Fruit fly (Drosophila melanogaster) whole organism, embryonic: ENCODE data around the gene CG17744.

ENCODE experiments used
- Abd-B ChIP-seq: fragments of 200-800 bp; sonication (Bioruptor generic); optimal IDR thresholded peaks from 2 replicates; lab custom pipeline; 2018; ENCODE audit warnings: missing biosample characterization, mild to moderate bottlenecking, missing genetic modification characterization, moderate library complexity
- Aef1 ChIP-seq: fragments of 200-800 bp; sonication (Bioruptor generic); IDR thresholded peaks from 3 replicates; pipeline ENCODE4 v1.3.6; 2022; ENCODE audit warnings: missing biosample characterization, missing genetic modification characterization
- Bteb2 ChIP-seq: fragments of 200-800 bp; sonication (Bioruptor generic); optimal IDR thresholded peaks from 2 replicates; lab custom pipeline; 2016; ENCODE audit warnings: missing biosample characterization, missing genetic modification characterization
- CG10979 ChIP-seq: fragments of 200-800 bp; sonication (Bioruptor generic); optimal IDR thresholded peaks from 2 replicates; lab custom pipeline; 2018; ENCODE audit warnings: missing biosample characterization, mild to moderate bottlenecking, missing genetic modification characterization, moderate library complexity
- CG12104 ChIP-seq: fragments of 200-800 bp; sonication (Bioruptor generic); optimal IDR thresholded peaks from 3 replicates; lab custom pipeline; 2016; ENCODE audit warnings: missing biosample characterization, missing genetic modification characterization
- CG12219 ChIP-seq: fragments of 200-800 bp; sonication (Bioruptor generic); optimal IDR thresholded peaks from 3 replicates; lab custom pipeline; 2018; ENCODE audit warnings: missing biosample characterization, mild to moderate bottlenecking, missing genetic modification characterization
- CG12769 ChIP-seq: fragments of 200-800 bp; sonication (Bioruptor generic); optimal IDR thresholded peaks from 2 replicates; lab custom pipeline; 2019; ENCODE audit warnings: missing biosample characterization, mild to moderate bottlenecking, missing genetic modification characterization, moderate library complexity
- CG15269 ChIP-seq: fragments of 200-800 bp; sonication (Bioruptor generic); optimal IDR thresholded peaks from 2 replicates; lab custom pipeline; 2018; ENCODE audit warnings: missing biosample characterization, mild to moderate bottlenecking, missing genetic modification characterization, moderate library complexity
- CG15479 ChIP-seq: fragments of 200-800 bp; sonication (Bioruptor generic); optimal IDR thresholded peaks from 3 replicates; lab custom pipeline; 2019; ENCODE audit warnings: missing biosample characterization, mild to moderate bottlenecking, missing genetic modification characterization, moderate library complexity
- CG1602 ChIP-seq: fragments of 200-800 bp; sonication (Bioruptor generic); optimal IDR thresholded peaks from 3 replicates; lab custom pipeline; 2016; ENCODE audit warnings: missing biosample characterization, missing genetic modification characterization
- CG17802 ChIP-seq: fragments of 200-800 bp; sonication (Bioruptor generic); optimal IDR thresholded peaks from 2 replicates; lab custom pipeline; 2018; ENCODE audit warnings: missing biosample characterization, mild to moderate bottlenecking, missing genetic modification characterization, moderate library complexity
- CG2120 ChIP-seq: fragments of 200-800 bp; sonication (Bioruptor generic); optimal IDR thresholded peaks from 3 replicates; lab custom pipeline; 2016; ENCODE audit warnings: missing biosample characterization, missing genetic modification characterization
- CG2875 ChIP-seq: fragments of 200-800 bp; sonication (Bioruptor generic); optimal IDR thresholded peaks from 2 replicates; lab custom pipeline; 2017; ENCODE audit warnings: missing biosample characterization, mild to moderate bottlenecking, missing genetic modification characterization, missing genetic modification reagents
- CG34376 ChIP-seq: fragments of 200-800 bp; sonication (Bioruptor generic); optimal IDR thresholded peaks from 2 replicates; lab custom pipeline; 2018; ENCODE audit warnings: missing biosample characterization, mild to moderate bottlenecking, missing genetic modification characterization
- CG4404 ChIP-seq: fragments of 200-800 bp; sonication (Bioruptor generic); IDR thresholded peaks from 2 replicates; pipeline ENCODE4 v1.3.6; 2022; ENCODE audit warnings: missing biosample characterization, missing genetic modification characterization
- CG6683 ChIP-seq: fragments of 200-800 bp; sonication (Bioruptor generic); optimal IDR thresholded peaks from 2 replicates; lab custom pipeline; 2017; ENCODE audit warnings: missing biosample characterization, mild to moderate bottlenecking, missing genetic modification characterization, missing genetic modification reagents
- CG6689 ChIP-seq: fragments of 200-800 bp; sonication (Bioruptor generic); IDR thresholded peaks from 2 replicates; pipeline ENCODE4 v1.3.6; 2022; ENCODE audit warnings: missing biosample characterization, missing genetic modification characterization
- CG6765 ChIP-seq: fragments of 200-800 bp; sonication (Bioruptor generic); optimal IDR thresholded peaks from 3 replicates; lab custom pipeline; 2017; ENCODE audit warnings: missing biosample characterization, mild to moderate bottlenecking, missing genetic modification characterization
- CG7556 ChIP-seq: fragments of 200-800 bp; sonication (Bioruptor generic); optimal IDR thresholded peaks from 2 replicates; lab custom pipeline; 2017; ENCODE audit warnings: missing biosample characterization, mild to moderate bottlenecking, missing genetic modification characterization
- Dfd ChIP-seq, 2 experiments: fragments of >200 bp; optimal IDR thresholded peaks; 2 replicates each; lab custom pipeline; 2017; ENCODE audit warnings: missing biosample characterization in 2 of 2, missing genetic modification characterization in 2 of 2
- Dref ChIP-seq: fragments of 200-800 bp; sonication (Bioruptor generic); IDR thresholded peaks from 2 replicates; pipeline ENCODE4 v1.3.6; 2022; ENCODE audit warnings: missing biosample characterization, missing genetic modification characterization
- Eip74EF ChIP-seq, 2 experiments: fragments of 200-800 bp in 1 of 2; fragments of >200 bp in 1 of 2; sonication (Bioruptor generic) in 1 of 2; optimal IDR thresholded peaks; 2 replicates each; lab custom pipeline; 2017 to 2019; ENCODE audit warnings: missing biosample characterization in 2 of 2, missing genetic modification characterization in 2 of 2, mild to moderate bottlenecking in 1 of 2, moderate library complexity in 1 of 2
- Ets65A ChIP-seq: fragments of 200-800 bp; sonication (Bioruptor generic); peaks from one replicate; lab custom pipeline; 2016; ENCODE audit warnings: missing biosample characterization, missing genetic modification characterization
- Myb ChIP-seq: fragments of 200-800 bp; sonication (Bioruptor generic); optimal IDR thresholded peaks from 2 replicates; lab custom pipeline; 2016; ENCODE audit warnings: missing biosample characterization, missing genetic modification characterization
- NC2α ChIP-seq: fragments of 200-800 bp; sonication (Bioruptor generic); optimal IDR thresholded peaks from 2 replicates; lab custom pipeline; 2016; ENCODE audit warnings: missing biosample characterization, missing genetic modification characterization
- Ravus ChIP-seq: fragments of 200-800 bp; sonication (Bioruptor generic); IDR thresholded peaks from 2 replicates; pipeline ENCODE4 v1.3.6; 2022; ENCODE audit warnings: missing biosample characterization, missing genetic modification characterization
- Rfx ChIP-seq: fragments of 200-800 bp; sonication (Bioruptor generic); IDR thresholded peaks from 2 replicates; pipeline ENCODE4 v1.3.6; 2022; ENCODE audit warnings: missing biosample characterization, missing genetic modification characterization
- Sox100B ChIP-seq: fragments of 200-800 bp; sonication (Bioruptor generic); optimal IDR thresholded peaks from 3 replicates; lab custom pipeline; 2018; ENCODE audit warnings: missing biosample characterization, mild to moderate bottlenecking, missing genetic modification characterization
- Sry-δ ChIP-seq: fragments of 200-800 bp; sonication (Bioruptor generic); optimal IDR thresholded peaks from 2 replicates; lab custom pipeline; 2016; ENCODE audit warnings: missing biosample characterization, missing genetic modification characterization
- Trl ChIP-seq, 3 experiments: fragments of >200 bp in 2 of 3; fragments of 200-800 bp in 1 of 3; sonication (Bioruptor generic) in 1 of 3; optimal IDR thresholded peaks; 2 replicates in 1 of 3; 3 replicates in 2 of 3; lab custom pipeline; 2016 to 2017; ENCODE audit warnings: missing biosample characterization in 1 of 3, missing genetic modification characterization in 1 of 3
- ase ChIP-seq: fragments of 200-800 bp; sonication (Bioruptor generic); IDR thresholded peaks from 3 replicates; pipeline ENCODE4 v1.3.6; 2022; ENCODE audit warnings: missing biosample characterization, missing genetic modification characterization
- bsh ChIP-seq, 2 experiments: fragments of 200-800 bp; sonication (Bioruptor generic); optimal IDR thresholded peaks; 2 replicates each; lab custom pipeline; 2017 to 2018; ENCODE audit warnings: mild to moderate bottlenecking in 2 of 2, missing biosample characterization in 2 of 2, missing genetic modification characterization in 2 of 2, moderate library complexity in 1 of 2
- chinmo ChIP-seq: fragments of 200-800 bp; sonication (Bioruptor generic); IDR thresholded peaks from 4 replicates; pipeline ENCODE4 v1.3.6; 2022; ENCODE audit warnings: missing biosample characterization, missing genetic modification characterization; ENCODE audit not compliant: partially characterized antibody
- chm ChIP-seq: fragments of 200-800 bp; sonication (Bioruptor generic); IDR thresholded peaks from 2 replicates; pipeline ENCODE4 v1.3.6; 2022; ENCODE audit warnings: missing biosample characterization, missing genetic modification characterization
- fu2 ChIP-seq: fragments of 200-800 bp; sonication (Bioruptor generic); optimal IDR thresholded peaks from 2 replicates; lab custom pipeline; 2016; ENCODE audit warnings: missing biosample characterization, missing genetic modification characterization
- gem ChIP-seq: fragments of 200-800 bp; sonication (Bioruptor generic); optimal IDR thresholded peaks from 2 replicates; lab custom pipeline; 2019; ENCODE audit warnings: missing biosample characterization, mild to moderate bottlenecking, missing genetic modification characterization, moderate library complexity
- grn ChIP-seq: fragments of 200-800 bp; sonication (Bioruptor generic); optimal IDR thresholded peaks from 3 replicates; lab custom pipeline; 2017; ENCODE audit warnings: missing biosample characterization, missing genetic modification characterization
- jumu ChIP-seq: fragments of 200-800 bp; sonication (Bioruptor generic); optimal IDR thresholded peaks from 3 replicates; lab custom pipeline; 2016; ENCODE audit warnings: missing biosample characterization, missing genetic modification characterization
- sens-2 ChIP-seq: fragments of 200-800 bp; sonication (Bioruptor generic); IDR thresholded peaks from 2 replicates; pipeline ENCODE4 v1.3.6; 2022; ENCODE audit warnings: missing biosample characterization, missing genetic modification characterization
- sima ChIP-seq: fragments of 200-800 bp; sonication (Bioruptor generic); optimal IDR thresholded peaks from 2 replicates; lab custom pipeline; 2016; ENCODE audit warnings: missing biosample characterization, missing genetic modification characterization
- sisA ChIP-seq: fragments of 200-800 bp; sonication (Bioruptor generic); IDR thresholded peaks from 2 replicates; pipeline ENCODE4 v1.3.6; 2022; ENCODE audit warnings: missing biosample characterization, missing genetic modification characterization
- slou ChIP-seq: fragments of 200-800 bp; sonication (Bioruptor generic); optimal IDR thresholded peaks from 3 replicates; lab custom pipeline; 2016; ENCODE audit warnings: missing biosample characterization, missing genetic modification characterization
- slp2 ChIP-seq: fragments of 200-800 bp; sonication (Bioruptor generic); optimal IDR thresholded peaks from 2 replicates; lab custom pipeline; 2016; ENCODE audit warnings: missing biosample characterization, missing genetic modification characterization
- sob ChIP-seq: fragments of 200-800 bp; sonication (Bioruptor generic); IDR thresholded peaks from 2 replicates; pipeline ENCODE4 v1.3.6; 2022; ENCODE audit warnings: missing biosample characterization, missing genetic modification characterization
- sug ChIP-seq: fragments of 200-800 bp; optimal IDR thresholded peaks from 2 replicates; lab custom pipeline; 2019; ENCODE audit warnings: missing biosample characterization, mild to moderate bottlenecking, missing genetic modification characterization, moderate library complexity
- tll ChIP-seq, 2 experiments: fragments of 200-800 bp in 1 of 2; fragments of >200 bp in 1 of 2; sonication (Bioruptor generic) in 1 of 2; optimal IDR thresholded peaks; 2 replicates each; lab custom pipeline; 2017 to 2019; ENCODE audit warnings: missing biosample characterization in 2 of 2, missing genetic modification characterization in 2 of 2, mild to moderate bottlenecking in 1 of 2, moderate library complexity in 1 of 2
- wek ChIP-seq: fragments of 200-800 bp; sonication (Bioruptor generic); optimal IDR thresholded peaks from 3 replicates; lab custom pipeline; 2018; ENCODE audit warnings: missing biosample characterization, mild to moderate bottlenecking, missing genetic modification characterization, moderate library complexity

CG17744 gene

DNA sequence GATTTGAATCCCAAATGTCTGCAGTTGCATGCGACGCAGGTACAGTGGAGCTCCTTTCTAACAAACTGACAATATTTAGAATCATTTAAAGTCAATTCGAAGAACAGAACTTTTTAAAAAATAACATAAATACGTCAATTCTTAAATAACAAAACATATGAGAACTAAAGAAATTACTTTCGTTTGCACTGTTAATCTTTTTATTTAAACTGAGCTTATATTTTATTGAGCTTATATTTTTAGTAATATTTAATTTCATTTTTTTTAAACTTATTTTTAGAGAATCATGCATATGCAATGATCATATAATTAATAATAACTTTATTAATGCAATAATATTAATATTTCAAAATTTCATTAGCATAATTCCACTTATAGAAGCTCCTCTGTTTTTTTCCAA is 46.0 kb downstream of the CG17744 start (continued):
- TF ChIP-seq sob (GFP tag; lab: Robert Waterston, UW), result no peak
- TF ChIP-seq Sox100B (GFP tag; lab: Kevin White, UChicago), result peak; percentile 9
- no peak for TF ChIP-seq NC2α (GFP tag; lab: Kevin White, UChicago)
- no peak for TF ChIP-seq sug (tag; lab: Kevin White, UChicago)
- TF ChIP-seq slp2 (GFP tag; lab: Kevin White, UChicago), result no peak
- TF ChIP-seq tll (GFP tag; optimal IDR thresholded peaks at IDR 0.05; lab: Kevin White, UChicago), result no peak

DNA sequence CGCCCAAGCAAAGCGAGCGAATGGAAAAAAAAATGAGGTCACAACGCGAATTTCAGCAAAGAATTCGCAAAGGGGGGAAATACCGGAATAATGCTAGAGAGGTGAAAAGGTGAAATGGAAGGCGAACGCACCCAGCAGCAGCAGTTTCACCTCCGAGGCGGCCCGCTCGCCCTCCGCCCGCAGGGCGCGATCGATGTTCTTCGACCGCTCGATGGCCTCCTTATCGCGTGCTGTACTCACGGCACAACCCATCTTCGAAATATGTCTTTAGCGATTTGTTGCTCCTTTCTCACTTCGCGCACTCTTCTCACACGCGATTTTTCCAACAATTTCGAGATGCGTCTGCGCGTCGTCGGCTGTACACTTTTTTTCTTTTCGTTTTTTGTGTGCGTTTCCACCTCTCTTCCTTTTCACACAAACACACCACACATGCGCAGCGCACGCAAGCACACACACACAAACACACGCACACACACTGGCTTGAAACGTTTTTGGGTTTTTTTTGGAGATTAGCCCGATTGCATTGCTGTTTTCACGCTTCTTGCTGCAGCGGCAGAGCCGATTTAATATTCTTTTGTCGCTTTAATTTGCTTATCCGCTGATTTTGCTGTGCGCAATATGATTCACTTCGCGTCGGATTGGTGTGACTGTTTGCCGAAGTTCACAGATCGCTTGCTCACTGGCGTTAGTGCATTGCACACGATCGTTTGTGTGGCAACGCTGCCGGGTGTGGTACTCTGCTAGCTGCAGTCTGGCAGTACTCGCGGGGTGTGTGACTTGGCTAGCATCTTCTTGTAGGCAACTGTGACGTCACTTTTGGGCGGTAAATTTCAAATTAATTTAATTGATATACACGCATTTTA is 47.0 kb downstream of the CG17744 start, which contains the start of gene Galphai:
TSS of gene Galphai (minus strand) at position 658 of the 863 bp plus-strand sequence.
- peak; percentile 94 for TF ChIP-seq Ets65A
- TF ChIP-seq Aef1, result no peak
- peak; percentile 75 for TF ChIP-seq jumu
- TF ChIP-seq wek (GFP tag; lab: Kevin White, UChicago), result no peak
- no peak for TF ChIP-seq Ravus (GFP tag; lab: Robert Waterston, UW)
- no peak for TF ChIP-seq CG6765 (GFP tag; lab: Kevin White, UChicago)
- no peak for TF ChIP-seq Bteb2
- no peak for TF ChIP-seq CG2875 (GFP tag; lab: Kevin White, UChicago)
- TF ChIP-seq CG12219, result no peak
- TF ChIP-seq CG6683 (GFP tag; lab: Kevin White, UChicago), result no peak
- no peak for TF ChIP-seq CG12104 (GFP tag; lab: Kevin White, UChicago)
- no peak for TF ChIP-seq CG6689 (GFP tag; lab: Robert Waterston, UW)
- peak; percentile 53 for TF ChIP-seq Dref (GFP tag; lab: Robert Waterston, UW)
- peak; percentile 58 for TF ChIP-seq Abd-B (GFP tag; lab: Kevin White, UChicago)
- no peak for TF ChIP-seq CG15269 (tag; lab: Kevin White, UChicago)
- TF ChIP-seq ase (GFP tag; lab: Robert Waterston, UW), result no peak
- no peak for TF ChIP-seq sisA (GFP tag; lab: Robert Waterston, UW)
- TF ChIP-seq chinmo (GFP tag; lab: Robert Waterston, UW), result peak; percentile 70; the same call in 2 of the 4 replicates
- peak; percentile 6 for TF ChIP-seq CG1602 (GFP tag; lab: Kevin White, UChicago)
- no peak for TF ChIP-seq bsh (GFP tag; optimal IDR thresholded peaks at IDR 0.05; lab: Kevin White, UChicago)
- TF ChIP-seq Myb (GFP tag; lab: Kevin White, UChicago), result peak; percentile 80
- TF ChIP-seq CG34376 (GFP tag; lab: Kevin White, UChicago), result peak; percentile 49
- TF ChIP-seq sima (GFP tag; lab: Kevin White, UChicago), result no peak
- no peak for TF ChIP-seq CG17802 (tag; lab: Kevin White, UChicago)
- peak; percentile 19 for TF ChIP-seq fu2 (GFP tag; lab: Kevin White, UChicago)
- TF ChIP-seq sens-2 (GFP tag; lab: Robert Waterston, UW), result no peak
- TF ChIP-seq gem (tag; lab: Kevin White, UChicago), result no peak
- TF ChIP-seq grn (GFP tag; lab: Kevin White, UChicago), result peak; percentile 49
- peak; percentile 71 for TF ChIP-seq Rfx (GFP tag; lab: Robert Waterston, UW)
- no peak for TF ChIP-seq CG4404
- no peak for TF ChIP-seq Trl (optimal IDR thresholded peaks at IDR 0.05; lab: Kevin White, UChicago)
- no peak for TF ChIP-seq Trl (GFP tag; optimal IDR thresholded peaks at IDR 0.05; lab: Kevin White, UChicago)
- peak; percentile 96 for TF ChIP-seq CG15479 (GFP tag; lab: Kevin White, UChicago)
- TF ChIP-seq CG7556 (GFP tag; lab: Kevin White, UChicago), result no peak
- peak; percentile 46 for TF ChIP-seq CG2120 (GFP tag; lab: Kevin White, UChicago)
- TF ChIP-seq CG10979 (tag; lab: Kevin White, UChicago), result peak; percentile 1
- no peak for TF ChIP-seq slou
- TF ChIP-seq chm (GFP tag; lab: Robert Waterston, UW), result no peak
- no peak for TF ChIP-seq Eip74EF (GFP tag; optimal IDR thresholded peaks at IDR 0.05; lab: Kevin White, UChicago)
- TF ChIP-seq Dfd (GFP tag; optimal IDR thresholded peaks at IDR 0.05; lab: Kevin White, UChicago), result no peak
- TF ChIP-seq Sry-δ (GFP tag; lab: Kevin White, UChicago), result peak; percentile 78
- TF ChIP-seq CG12769 (tag; lab: Kevin White, UChicago), result peak; percentile 60
